Fruit fly (Drosophila melanogaster): ENCODE results near the gene Pyroxd1.
A peak's percentile ranks its signal among the peaks of the same experiment; 100 is the strongest.

Pyroxd1 gene

DNA sequence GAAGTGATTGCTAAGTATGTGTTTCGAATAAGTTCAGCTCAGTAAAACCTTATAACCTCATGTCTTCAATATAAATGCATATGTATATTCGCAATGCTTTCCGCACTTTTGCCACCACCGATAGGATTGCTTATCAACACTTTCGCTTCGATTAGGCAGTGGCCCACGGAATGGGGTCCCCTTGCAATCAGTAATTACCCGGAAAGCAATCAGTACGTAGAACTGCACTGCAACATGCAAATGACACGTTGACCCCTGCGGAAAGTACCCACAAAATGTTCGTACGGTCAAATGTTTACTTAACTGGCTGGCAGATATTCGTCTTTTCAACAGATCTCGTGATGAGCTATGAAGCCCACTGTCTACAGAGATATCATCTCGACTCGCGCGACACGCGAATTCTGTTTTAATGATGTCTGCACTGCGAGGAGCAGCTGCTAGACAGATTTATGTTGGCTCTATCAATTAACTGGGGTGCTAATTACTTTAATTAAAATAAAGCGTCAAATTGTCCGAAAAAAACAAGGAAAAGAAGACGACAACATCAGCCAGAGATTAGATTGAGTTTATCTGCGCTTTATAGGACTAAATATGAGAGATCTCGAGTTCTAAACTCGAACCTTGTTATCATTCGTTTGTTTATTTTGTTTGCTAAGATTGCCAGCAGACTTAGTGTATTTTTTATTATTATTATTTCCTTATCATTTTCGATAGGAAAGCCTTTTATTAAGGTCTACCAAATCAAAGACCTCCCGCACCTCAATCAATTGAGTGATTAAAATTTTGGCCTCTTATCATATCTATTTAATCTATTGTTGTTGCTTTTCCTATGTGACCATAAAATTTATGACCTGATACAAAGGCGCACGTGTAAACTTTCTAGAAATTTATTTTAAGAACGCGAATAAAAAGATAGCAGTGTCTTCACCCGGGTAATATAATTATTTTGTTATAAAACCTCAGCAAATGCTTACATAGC lies 13.5 kb upstream of the Pyroxd1 start (continued):
- TF ChIP-seq vvl (GFP tag; IDR thresholded peaks at IDR 0.05) (no peak), CG2889 (GFP tag; IDR thresholded peaks at IDR 0.05) (no peak), Nf-YA (GFP tag; IDR thresholded peaks at IDR 0.05) (no peak), ems (GFP tag; optimal IDR thresholded peaks at IDR 0.05) (no peak), pum (GFP tag; optimal IDR thresholded peaks at IDR 0.05) (no peak), NFAT (GFP tag; IDR thresholded peaks at IDR 0.05) (no peak), Taf1 (GFP tag; IDR thresholded peaks at IDR 0.05) (no peak), hb (GFP tag; IDR thresholded peaks at IDR 0.05; ENCODE audit: partially characterized antibody) (no peak), dmrt11E (tag; optimal IDR thresholded peaks at IDR 0.05) (no peak), gfzf (GFP tag; optimal IDR thresholded peaks at IDR 0.05) (no peak), CG18764 (GFP tag; optimal IDR thresholded peaks at IDR 0.05) (no peak), CG8924 (tag; optimal IDR thresholded peaks at IDR 0.05) (peak; percentile 12), Poxn (GFP tag; IDR thresholded peaks at IDR 0.05) (no peak), Chrac-16 (GFP tag; optimal IDR thresholded peaks at IDR 0.05) (no peak), amos (GFP tag; IDR thresholded peaks at IDR 0.05; ENCODE audit: partially characterized antibody) (no peak), CG2678 (tag; optimal IDR thresholded peaks at IDR 0.05) (peak; percentile 30), tll (GFP tag; optimal IDR thresholded peaks at IDR 0.05) (no peak), D (optimal IDR thresholded peaks at IDR 0.05) (no peak), D (GFP tag; optimal IDR thresholded peaks at IDR 0.05) (no peak), Antp (GFP tag; optimal IDR thresholded peaks at IDR 0.05) (no peak), Sry-β (GFP tag; optimal IDR thresholded peaks at IDR 0.05) (no peak), CG4617 (GFP tag; optimal IDR thresholded peaks at IDR 0.05; ENCODE audit: borderline replicate concordance) (no peak), bbx (GFP tag; IDR thresholded peaks at IDR 0.05; ENCODE audit: partially characterized antibody) (no peak), croc (GFP tag; conservative IDR thresholded peaks at IDR 0.05) (no peak), grn (GFP tag; optimal IDR thresholded peaks at IDR 0.05) (peak; percentile 95), CG15601 (tag; optimal IDR thresholded peaks at IDR 0.05) (peak; percentile 39), peb (GFP tag; IDR thresholded peaks at IDR 0.05) (no peak), CG10462 (GFP tag; optimal IDR thresholded peaks at IDR 0.05) (no peak), CG12942 (GFP tag; optimal IDR thresholded peaks at IDR 0.05) (no peak), fd96Cb (tag; optimal IDR thresholded peaks at IDR 0.05) (no peak), fd102C (GFP tag; optimal IDR thresholded peaks at IDR 0.05) (no peak), CG8290 (GFP tag; optimal IDR thresholded peaks at IDR 0.05) (no peak), CG8290 (tag; optimal IDR thresholded peaks at IDR 0.05) (no peak), CG15479 (GFP tag; optimal IDR thresholded peaks at IDR 0.05) (peak; percentile 10), sens-2 (GFP tag; IDR thresholded peaks at IDR 0.05) (peak; percentile 57), Aef1 (GFP tag; IDR thresholded peaks at IDR 0.05) (no peak), fru (optimal IDR thresholded peaks at IDR 0.05) (no peak), chn (GFP tag; optimal IDR thresholded peaks at IDR 0.05) (no peak), emc (GFP tag; optimal IDR thresholded peaks at IDR 0.05) (no peak), Med (GFP tag) (peak; percentile 33), row (GFP tag; IDR thresholded peaks at IDR 0.05) (no peak), CG17568 (GFP tag; optimal IDR thresholded peaks at IDR 0.05) (no peak), CG2116 (GFP tag; optimal IDR thresholded peaks at IDR 0.05) (no peak), Atf3 (GFP tag; optimal IDR thresholded peaks at IDR 0.05) (no peak), btn (GFP tag; optimal IDR thresholded peaks at IDR 0.05) (no peak), wor (GFP tag; IDR thresholded peaks at IDR 0.05) (no peak), CG14441 (GFP tag; IDR thresholded peaks at IDR 0.05) (no peak), kay (GFP tag; optimal IDR thresholded peaks at IDR 0.05) (no peak), Hmr (GFP tag; optimal IDR thresholded peaks at IDR 0.05) (peak; percentile 16), CG30431 (GFP tag; optimal IDR thresholded peaks at IDR 0.05) (no peak)
